Worm (Caenorhabditis elegans) whole organism, L4 larva: Measurements from ENCODE around the gene Y55H10A.2.

Experiments
- F10B5.3 ChIP-seq: sonication (generic microtip); optimal IDR thresholded peaks from 2 replicates; lab custom pipeline; 2016; ENCODE audit warnings: mild to moderate bottlenecking, missing genetic modification characterization, missing compliant biosample characterization
- F37D6.2 ChIP-seq: sonication (generic microtip); optimal IDR thresholded peaks from 2 replicates; lab custom pipeline; 2016; ENCODE audit warnings: mild to moderate bottlenecking, missing genetic modification characterization, missing compliant biosample characterization
- F44E2.7 ChIP-seq: fragments of 200-800 bp; sonication (Bioruptor generic); IDR thresholded peaks from 2 replicates; pipeline ENCODE4 v2.1.2; 2022; ENCODE audit warnings: missing genetic modification characterization, missing compliant biosample characterization
- F49E8.2 ChIP-seq: sonication (generic microtip); optimal IDR thresholded peaks from 2 replicates; lab custom pipeline; 2016; ENCODE audit warnings: missing compliant biosample characterization, mild to moderate bottlenecking, missing genetic modification characterization, borderline replicate concordance
- R02D3.7 ChIP-seq: fragments of 150-350 bp; sonication (generic microtip); optimal IDR thresholded peaks from 3 replicates; lab custom pipeline; 2014; ENCODE audit warnings: missing biosample characterization, missing genetic modification characterization
- T20F7.1 ChIP-seq: fragments of 200-800 bp; sonication (Bioruptor generic); optimal IDR thresholded peaks from 2 replicates; lab custom pipeline; 2018; ENCODE audit warnings: mild to moderate bottlenecking, missing genetic modification characterization, missing compliant biosample characterization
- T26A8.4 ChIP-seq: fragments of 200-800 bp; sonication (Bioruptor generic); IDR thresholded peaks from 2 replicates; pipeline ENCODE4 v1.3.6; 2022; ENCODE audit warnings: missing genetic modification characterization, missing compliant biosample characterization
- Y105C5A.15 ChIP-seq: fragments of 200-800 bp; sonication (Bioruptor generic); IDR thresholded peaks from 2 replicates; pipeline ENCODE4 v1.3.6; 2022; ENCODE audit warnings: missing genetic modification characterization, missing compliant biosample characterization
- Y48G9A.11 ChIP-seq: fragments of 200-800 bp; sonication (Bioruptor generic); IDR thresholded peaks from 2 replicates; pipeline ENCODE4 v1.3.6; 2022; ENCODE audit warnings: missing genetic modification reagents, missing genetic modification characterization, missing compliant biosample characterization
- ZK546.5 ChIP-seq, 2 experiments: sonication (generic microtip); optimal IDR thresholded peaks; 2 replicates each; lab custom pipeline; 2017; ENCODE audit warnings: missing biosample characterization in 2 of 2, missing genetic modification characterization in 2 of 2
- ama-1 ChIP-seq: fragments of 150-350 bp; optimal IDR thresholded peaks from 2 replicates; lab custom pipeline; 2014; ENCODE audit warnings: inconsistent platforms, mixed read lengths
- arid-1 ChIP-seq: fragments of 200-800 bp; sonication (Bioruptor generic); conservative IDR thresholded peaks from 2 replicates; pipeline ENCODE4 v1.3.6; 2022; ENCODE audit warnings: missing genetic modification reagents, missing genetic modification characterization, missing compliant biosample characterization
- ceh-32 ChIP-seq: sonication (generic microtip); optimal IDR thresholded peaks from 2 replicates; lab custom pipeline; 2016; ENCODE audit warnings: mild to moderate bottlenecking, missing genetic modification characterization, missing compliant biosample characterization; ENCODE audit not compliant: poor library complexity
- ceh-62 ChIP-seq: sonication (generic microtip); optimal IDR thresholded peaks from 2 replicates; lab custom pipeline; 2017; ENCODE audit warnings: missing biosample characterization, missing genetic modification characterization
- ceh-82 ChIP-seq: sonication (generic microtip); optimal IDR thresholded peaks from 2 replicates; lab custom pipeline; 2017; ENCODE audit warnings: missing biosample characterization, missing genetic modification characterization
- daf-16 ChIP-seq, 3 experiments: sonication (generic microtip); optimal IDR thresholded peaks; 2 replicates each; lab custom pipeline; 2016 to 2017; ENCODE audit warnings: missing genetic modification characterization in 3 of 3, missing genetic modification reagents in 3 of 3, mild to moderate bottlenecking in 2 of 3, missing compliant biosample characterization in 2 of 3, missing biosample characterization in 1 of 3, moderate library complexity in 1 of 3
- daf-8 ChIP-seq: fragments of 200-800 bp; sonication (Bioruptor generic); IDR thresholded peaks from 2 replicates; pipeline ENCODE4 v1.3.6; 2022; ENCODE audit warnings: missing genetic modification characterization, missing compliant biosample characterization
- dmd-8 ChIP-seq: fragments of 200-800 bp; sonication (Bioruptor generic); IDR thresholded peaks from 2 replicates; pipeline ENCODE4 v1.3.6; 2022; ENCODE audit warnings: missing genetic modification characterization, missing compliant biosample characterization
- dmd-9 ChIP-seq: fragments of 200-800 bp; sonication (Bioruptor generic); IDR thresholded peaks from 2 replicates; pipeline ENCODE4 v1.3.6; 2022; ENCODE audit warnings: missing genetic modification reagents, missing genetic modification characterization, missing compliant biosample characterization
- dpl-1 ChIP-seq: fragments of 150-350 bp; optimal IDR thresholded peaks from 2 replicates; lab custom pipeline; 2014; ENCODE audit warnings: missing biosample characterization, missing genetic modification reagents, missing genetic modification characterization
- dve-1 ChIP-seq: sonication (generic microtip); optimal IDR thresholded peaks from 2 replicates; lab custom pipeline; 2017; ENCODE audit warnings: antibody characterized with exemption, mild to moderate bottlenecking, missing genetic modification characterization, missing compliant biosample characterization; ENCODE audit not compliant: insufficient read depth
- egl-43 ChIP-seq: fragments of 200-800 bp; sonication (Bioruptor generic); IDR thresholded peaks from 2 replicates; pipeline ENCODE4 v1.3.6; 2022; ENCODE audit warnings: missing genetic modification reagents, missing genetic modification characterization, missing compliant biosample characterization
- fos-1 ChIP-seq: fragments of 150-350 bp; optimal IDR thresholded peaks from 2 replicates; lab custom pipeline; 2014; ENCODE audit warnings: missing biosample characterization, missing genetic modification characterization
- hif-1 ChIP-seq, 2 experiments: sonication (generic microtip); optimal IDR thresholded peaks; 2 replicates each; lab custom pipeline; 2016 to 2017; ENCODE audit warnings: missing compliant biosample characterization in 2 of 2, missing genetic modification characterization in 2 of 2, missing genetic modification reagents in 2 of 2, missing genotype in 2 of 2, mild to moderate bottlenecking in 1 of 2
- hlh-11 ChIP-seq: fragments of 200-800 bp; sonication (Bioruptor generic); optimal IDR thresholded peaks from 2 replicates; lab custom pipeline; 2018; ENCODE audit warnings: mild to moderate bottlenecking, missing genetic modification characterization, missing compliant biosample characterization
- lim-7 ChIP-seq: fragments of 200-800 bp; sonication (Bioruptor generic); IDR thresholded peaks from 2 replicates; pipeline ENCODE4 v1.3.6; 2022; ENCODE audit warnings: missing genetic modification characterization, missing compliant biosample characterization
- lin-13 ChIP-seq: fragments of 150-350 bp; optimal IDR thresholded peaks from 2 replicates; lab custom pipeline; 2014; ENCODE audit warnings: missing biosample characterization, missing genetic modification reagents, missing genetic modification characterization
- lin-29 ChIP-seq: fragments of 200-800 bp; sonication (Bioruptor generic); IDR thresholded peaks from 2 replicates; pipeline ENCODE4 v1.3.6; 2022; ENCODE audit warnings: missing genetic modification reagents, missing genetic modification characterization, missing compliant biosample characterization
- lin-38 ChIP-seq: fragments of 200-800 bp; sonication (Bioruptor generic); IDR thresholded peaks from 2 replicates; pipeline ENCODE4 v1.3.6; 2022; ENCODE audit warnings: missing genetic modification reagents, missing genetic modification characterization, missing compliant biosample characterization
- lsy-2 ChIP-seq, 2 experiments: fragments of 150-350 bp in 1 of 2; sonication (generic microtip) in 1 of 2; optimal IDR thresholded peaks; 2 replicates each; lab custom pipeline; 2014 to 2017; ENCODE audit warnings: missing biosample characterization in 2 of 2, missing genetic modification characterization in 2 of 2
- madf-5 ChIP-seq, 2 experiments: fragments of 200-800 bp; sonication (Bioruptor generic); IDR thresholded peaks; 2 replicates each; pipeline ENCODE4 v1.3.6; 2022; ENCODE audit warnings: missing compliant biosample characterization in 2 of 2, missing genetic modification characterization in 2 of 2
- mep-1 ChIP-seq: fragments of 150-350 bp; sonication (generic microtip); optimal IDR thresholded peaks from 3 replicates; lab custom pipeline; 2014; ENCODE audit warnings: missing biosample characterization, missing genetic modification characterization
- nhr-10 ChIP-seq: fragments of 150-350 bp; optimal IDR thresholded peaks from 2 replicates; lab custom pipeline; 2014; ENCODE audit warnings: missing biosample characterization, missing genetic modification characterization
- nhr-102 ChIP-seq: sonication (generic microtip); optimal IDR thresholded peaks from 2 replicates; lab custom pipeline; 2016; ENCODE audit warnings: mild to moderate bottlenecking, missing genetic modification characterization, moderate library complexity, missing compliant biosample characterization
- nhr-11 ChIP-seq: fragments of 150-350 bp; optimal IDR thresholded peaks from 2 replicates; lab custom pipeline; 2014; ENCODE audit warnings: missing biosample characterization, missing genetic modification characterization
- nhr-25 ChIP-seq: sonication (generic microtip); optimal IDR thresholded peaks from 2 replicates; lab custom pipeline; 2017; ENCODE audit warnings: missing genetic modification characterization, mild to moderate bottlenecking, missing compliant biosample characterization, antibody characterized with exemption, moderate library complexity, borderline replicate concordance; ENCODE audit not compliant: insufficient read depth
- nhr-42 ChIP-seq: fragments of 200-800 bp; sonication (Bioruptor generic); IDR thresholded peaks from 2 replicates; pipeline ENCODE4 v1.3.6; 2022; ENCODE audit warnings: missing genetic modification characterization, missing compliant biosample characterization
- nhr-6 ChIP-seq: fragments of 150-350 bp; optimal IDR thresholded peaks from 2 replicates; lab custom pipeline; 2014; ENCODE audit warnings: missing biosample characterization, missing genetic modification characterization
- sdz-12 ChIP-seq: fragments of 200-800 bp; sonication (Bioruptor generic); optimal IDR thresholded peaks from 2 replicates; lab custom pipeline; 2018; ENCODE audit warnings: mild to moderate bottlenecking, missing genetic modification characterization, missing compliant biosample characterization
- set-16 ChIP-seq: fragments of 200-800 bp; sonication (Bioruptor generic); IDR thresholded peaks from 2 replicates; pipeline ENCODE4 v1.3.6; 2022; ENCODE audit warnings: missing genetic modification reagents, missing genetic modification characterization, missing compliant biosample characterization
- skn-1 ChIP-seq: fragments of 150-350 bp; optimal IDR thresholded peaks from 2 replicates; lab custom pipeline; 2014; ENCODE audit warnings: missing biosample characterization, missing genetic modification characterization
- snpc-1.2 ChIP-seq: fragments of 200-800 bp; sonication (Bioruptor generic); IDR thresholded peaks from 2 replicates; pipeline ENCODE4 v1.3.6; 2022; ENCODE audit warnings: missing genetic modification reagents, missing genetic modification characterization, missing compliant biosample characterization
- unc-130 ChIP-seq: sonication (generic microtip); optimal IDR thresholded peaks from 2 replicates; lab custom pipeline; 2016; ENCODE audit warnings: missing genetic modification reagents, missing genetic modification characterization, missing compliant biosample characterization
- zag-1 ChIP-seq: fragments of 150-350 bp; optimal IDR thresholded peaks from 2 replicates; lab custom pipeline; 2014; ENCODE audit warnings: missing biosample characterization, missing genetic modification characterization
- zfp-3 ChIP-seq: fragments of 200-800 bp; sonication (Bioruptor generic); conservative IDR thresholded peaks from 2 replicates; pipeline ENCODE4 v1.3.6; 2022; ENCODE audit warnings: missing genetic modification reagents, missing genetic modification characterization, missing compliant biosample characterization
- ztf-11 ChIP-seq: fragments of 150-350 bp; optimal IDR thresholded peaks from 2 replicates; lab custom pipeline; 2014; ENCODE audit warnings: missing biosample characterization, missing genetic modification characterization
- ztf-7 ChIP-seq: fragments of 150-350 bp; optimal IDR thresholded peaks from 2 replicates; lab custom pipeline; 2014; ENCODE audit warnings: missing biosample characterization, missing genetic modification characterization

Gene Y55H10A.2

ce11 chrIV:3378080-3378804 lies 14.9 kb downstream of the Y55H10A.2 start, which contains the start of gene otub-4:
otub-4 (minus strand) TSS chrIV:3378130.
- TF ChIP-seq lin-38 (GFP tag; lab: Robert Waterston, UW) (peak; percentile 66), ZK546.5 (tag; optimal IDR thresholded peaks at IDR 0.05; lab: Kevin White, UChicago) (no peak), F44E2.7 (GFP tag; lab: Robert Waterston, UW) (no peak)
- TF ChIP-seq, all 104 proteins: peak for 1

ce11 chrIV:3382338-3382907 lies 19.1 kb downstream of the Y55H10A.2 start, which contains the start of gene B0546.3:
B0546.3 (minus strand) TSS chrIV:3382841.
- TF ChIP-seq lim-7 (GFP tag; lab: Robert Waterston, UW) (no peak), lin-13 (GFP tag; lab: Kevin White, UChicago) (no peak), Y105C5A.15 (GFP tag; lab: Robert Waterston, UW) (no peak), lin-29 (GFP tag; lab: Robert Waterston, UW) (no peak), dpl-1 (GFP tag; lab: Kevin White, UChicago) (no peak), F37D6.2 (tag; lab: Kevin White, UChicago) (no peak), zfp-3 (GFP tag; lab: Robert Waterston, UW) (0 out of 2 replicates have a peak, but pooled peaks have one; percentile 31), dve-1 (tag; lab: Kevin White, UChicago) (peak; percentile 27), F49E8.2 (tag; lab: Kevin White, UChicago) (no peak), F10B5.3 (no peak), nhr-6 (no peak), nhr-25 (tag; lab: Kevin White, UChicago) (no peak), nhr-42 (no peak), unc-130 (GFP tag; lab: Kevin White, UChicago) (no peak), daf-16 (GFP tag; optimal IDR thresholded peaks at IDR 0.05; lab: Kevin White, UChicago) (no peak), daf-16 (tag; optimal IDR thresholded peaks at IDR 0.05; lab: Kevin White, UChicago) (peak; percentile 6), fos-1 (tag; lab: Kevin White, UChicago) (no peak), set-16 (no peak), sdz-12 (GFP tag; lab: Kevin White, UChicago) (peak; percentile 43), dmd-8 (no peak), hlh-11 (tag; lab: Kevin White, UChicago) (no peak), T20F7.1 (GFP tag; lab: Kevin White, UChicago) (peak; percentile 78), ztf-7 (tag; lab: Kevin White, UChicago) (no peak), R02D3.7 (tag; lab: Kevin White, UChicago) (no peak), daf-8 (GFP tag; lab: Robert Waterston, UW) (no peak), lsy-2 (tag; optimal IDR thresholded peaks at IDR 0.05; lab: Kevin White, UChicago) (peak in 1 of 2 experiments; percentile 18), snpc-1.2 (no peak), lin-38 (GFP tag; lab: Robert Waterston, UW) (peak; percentile 43), ceh-62 (no peak), nhr-102 (tag; lab: Kevin White, UChicago) (peak; percentile 6), nhr-11 (tag; lab: Kevin White, UChicago) (no peak), ama-1 (peak; percentile 58), T26A8.4 (GFP tag; lab: Robert Waterston, UW) (peak; percentile 60; the same call in 1 of the 2 replicates), dmd-9 (GFP tag; lab: Robert Waterston, UW) (no peak), arid-1 (GFP tag; lab: Robert Waterston, UW) (no peak), ceh-32 (tag; lab: Kevin White, UChicago) (no peak), zag-1 (no peak), egl-43 (no peak), ceh-82 (tag; lab: Kevin White, UChicago) (no peak), mep-1 (tag; lab: Kevin White, UChicago) (no peak), ztf-11 (tag; lab: Kevin White, UChicago) (no peak), Y48G9A.11 (GFP tag; lab: Robert Waterston, UW) (peak; percentile 22; the same call in 1 of the 2 replicates), hif-1 (tag; optimal IDR thresholded peaks at IDR 0.05; lab: Kevin White, UChicago) (no peak), skn-1 (tag; lab: Kevin White, UChicago) (no peak), nhr-10 (tag; lab: Kevin White, UChicago) (no peak), madf-5 (GFP tag; IDR thresholded peaks at IDR 0.05; lab: Robert Waterston, UW) (no peak)
